Fruit fly (Drosophila melanogaster): ENCODE data around the gene CG42680.

Gene CG42680

dm6 chr2L:14580693-14581572, 7.1 kb downstream of the CG42680 start:
- TF ChIP-seq CG14655 (GFP tag; optimal IDR thresholded peaks at IDR 0.05) (no peak), CG17806 (tag; optimal IDR thresholded peaks at IDR 0.05) (no peak), CG15710 (tag; optimal IDR thresholded peaks at IDR 0.05) (no peak), Snoo (tag; optimal IDR thresholded peaks at IDR 0.05) (no peak), CG9948 (tag; optimal IDR thresholded peaks at IDR 0.05) (no peak), CG10348 (GFP tag; IDR thresholded peaks at IDR 0.05) (no peak)

dm6 chr2L:14579449-14579848, 8.6 kb downstream of the CG42680 start:
- no peak for TF ChIP-seq Pif1B (GFP tag; optimal IDR thresholded peaks at IDR 0.05)
- TF ChIP-seq CG13204 (GFP tag; optimal IDR thresholded peaks at IDR 0.05) = no peak
- TF ChIP-seq CG8301 (tag; optimal IDR thresholded peaks at IDR 0.05) = no peak
- TF ChIP-seq fd96Ca (GFP tag; IDR thresholded peaks at IDR 0.05) = no peak
- no peak for TF ChIP-seq Snoo (tag; optimal IDR thresholded peaks at IDR 0.05)
- TF ChIP-seq rn (GFP tag; IDR thresholded peaks at IDR 0.05) = no peak
- TF ChIP-seq CG4496 (GFP tag; IDR thresholded peaks at IDR 0.05) = no peak
- TF ChIP-seq D1 (tag; optimal IDR thresholded peaks at IDR 0.05) = no peak
- TF ChIP-seq gl (tag; optimal IDR thresholded peaks at IDR 0.05) = no peak
- TF ChIP-seq Pif1A (GFP tag; optimal IDR thresholded peaks at IDR 0.05) = no peak
- TF ChIP-seq CG15710 (tag; optimal IDR thresholded peaks at IDR 0.05) = no peak

- TF ChIP-seq rn (GFP tag; IDR thresholded peaks at IDR 0.05) (no peak), CG4496 (GFP tag; IDR thresholded peaks at IDR 0.05) (no peak), CG13204 (GFP tag; optimal IDR thresholded peaks at IDR 0.05) (no peak), CG32121 (GFP tag; IDR thresholded peaks at IDR 0.05) (no peak), fd96Ca (GFP tag; IDR thresholded peaks at IDR 0.05) (no peak), CG10348 (GFP tag; IDR thresholded peaks at IDR 0.05) (no peak), CG14655 (GFP tag; optimal IDR thresholded peaks at IDR 0.05) (no peak), Snoo (tag; optimal IDR thresholded peaks at IDR 0.05) (no peak), EcR (GFP tag; optimal IDR thresholded peaks at IDR 0.05) (no peak), gl (tag; optimal IDR thresholded peaks at IDR 0.05) (no peak), CG34367 (tag; optimal IDR thresholded peaks at IDR 0.05) (no peak), CG17806 (tag; optimal IDR thresholded peaks at IDR 0.05) (no peak), CG8159 (tag; optimal IDR thresholded peaks at IDR 0.05) (no peak), Pif1B (GFP tag; optimal IDR thresholded peaks at IDR 0.05) (no peak), CG12605 (GFP tag; IDR thresholded peaks at IDR 0.05) (no peak), CG8301 (tag; optimal IDR thresholded peaks at IDR 0.05) (no peak), D1 (tag; optimal IDR thresholded peaks at IDR 0.05) (no peak)
Measured at dm6 chr2L:14577167-14577566, 10.9 kb downstream of the CG42680 start.

dm6 chr2L:14574852-14575251, 13.2 kb downstream of the CG42680 start:
- TF ChIP-seq fd96Ca (GFP tag; IDR thresholded peaks at IDR 0.05) (no peak), Pif1B (GFP tag; optimal IDR thresholded peaks at IDR 0.05) (no peak), CG8159 (tag; optimal IDR thresholded peaks at IDR 0.05) (peak; percentile 54), gl (tag; optimal IDR thresholded peaks at IDR 0.05) (no peak), CG12605 (GFP tag; IDR thresholded peaks at IDR 0.05) (no peak), Ets98B (GFP tag; IDR thresholded peaks at IDR 0.05) (no peak), CG32121 (GFP tag; IDR thresholded peaks at IDR 0.05) (no peak), CG10348 (GFP tag; IDR thresholded peaks at IDR 0.05) (no peak), Pif1A (GFP tag; optimal IDR thresholded peaks at IDR 0.05) (peak; percentile 19), Snoo (tag; optimal IDR thresholded peaks at IDR 0.05) (no peak), CG4496 (GFP tag; IDR thresholded peaks at IDR 0.05) (no peak), CG9948 (tag; optimal IDR thresholded peaks at IDR 0.05) (peak; percentile 59), CG15710 (tag; optimal IDR thresholded peaks at IDR 0.05) (peak; percentile 17), CG17806 (tag; optimal IDR thresholded peaks at IDR 0.05) (peak; percentile 61), EcR (GFP tag; optimal IDR thresholded peaks at IDR 0.05) (no peak), CG13204 (GFP tag; optimal IDR thresholded peaks at IDR 0.05) (no peak), CG8301 (tag; optimal IDR thresholded peaks at IDR 0.05) (peak; percentile 35), CG14655 (GFP tag; optimal IDR thresholded peaks at IDR 0.05) (peak; percentile 62), CG34367 (tag; optimal IDR thresholded peaks at IDR 0.05) (peak; percentile 32), D1 (tag; optimal IDR thresholded peaks at IDR 0.05) (no peak), rn (GFP tag; IDR thresholded peaks at IDR 0.05) (no peak)

- peak; percentile 79 for TF ChIP-seq CG32121 (GFP tag; IDR thresholded peaks at IDR 0.05)
- peak; percentile 24 for TF ChIP-seq D1 (tag; optimal IDR thresholded peaks at IDR 0.05)
- TF ChIP-seq CG13204 (GFP tag; optimal IDR thresholded peaks at IDR 0.05) = no peak
- TF ChIP-seq CG15710 (tag; optimal IDR thresholded peaks at IDR 0.05) = peak; percentile 44
- TF ChIP-seq Snoo (tag; optimal IDR thresholded peaks at IDR 0.05) = peak; percentile 79
- TF ChIP-seq CG17806 (tag; optimal IDR thresholded peaks at IDR 0.05) = peak; percentile 49
- peak; percentile 71 for TF ChIP-seq Pif1B (GFP tag; optimal IDR thresholded peaks at IDR 0.05)
- TF ChIP-seq CG14655 (GFP tag; optimal IDR thresholded peaks at IDR 0.05) = peak; percentile 41
- peak; percentile 20 for TF ChIP-seq CG34367 (tag; optimal IDR thresholded peaks at IDR 0.05)
- TF ChIP-seq Pif1A (GFP tag; optimal IDR thresholded peaks at IDR 0.05) = peak; percentile 84
- TF ChIP-seq EcR (GFP tag; optimal IDR thresholded peaks at IDR 0.05) = no peak
- TF ChIP-seq CG8301 (tag; optimal IDR thresholded peaks at IDR 0.05) = peak; percentile 16
- peak; percentile 55; the same call in 2 of the 3 replicates for TF ChIP-seq fd96Ca (GFP tag; IDR thresholded peaks at IDR 0.05)
- TF ChIP-seq CG10348 (GFP tag; IDR thresholded peaks at IDR 0.05) = peak; percentile 61; the same call in 1 of the 2 replicates
- TF ChIP-seq gl (tag; optimal IDR thresholded peaks at IDR 0.05) = no peak
- TF ChIP-seq CG9948 (tag; optimal IDR thresholded peaks at IDR 0.05) = peak; percentile 16
- peak; percentile 73; the same call in 2 of the 3 replicates for TF ChIP-seq CG4496 (GFP tag; IDR thresholded peaks at IDR 0.05)
- TF ChIP-seq CG8159 (tag; optimal IDR thresholded peaks at IDR 0.05) = peak; percentile 73
- peak; percentile 78 for TF ChIP-seq Ets98B (GFP tag; IDR thresholded peaks at IDR 0.05)
- TF ChIP-seq CG12605 (GFP tag; IDR thresholded peaks at IDR 0.05) = 0 out of 2 replicates have a peak, but pooled peaks have one; percentile 46
- TF ChIP-seq rn (GFP tag; IDR thresholded peaks at IDR 0.05) = peak; percentile 73
Measured at dm6 chr2L:14573216-14573909, 14.7 kb downstream of the CG42680 start.

Data from whole organism, pupa.